Worm (Caenorhabditis elegans) whole organism, L2 larva: ENCODE measurements around the gene E04F6.8.

ENCODE experiments used
- C34F6.9 ChIP-seq: fragments of 150-350 bp; optimal IDR thresholded peaks from 2 replicates; lab custom pipeline; 2014; ENCODE audit warnings: missing biosample characterization, missing genetic modification characterization
- ama-1 ChIP-seq: fragments of 150-350 bp; optimal IDR thresholded peaks from 2 replicates; lab custom pipeline; 2018; ENCODE audit warnings: inconsistent platforms
- crh-2 ChIP-seq: sonication (generic microtip); optimal IDR thresholded peaks from 2 replicates; lab custom pipeline; 2017; ENCODE audit warnings: missing biosample characterization, missing genetic modification characterization
- lin-13 ChIP-seq: fragments of 150-350 bp; optimal IDR thresholded peaks from 2 replicates; lab custom pipeline; 2014; ENCODE audit warnings: missing biosample characterization, missing genetic modification reagents, missing genetic modification characterization
- nhr-11 ChIP-seq: fragments of 150-350 bp; optimal IDR thresholded peaks from 2 replicates; lab custom pipeline; 2014; ENCODE audit warnings: missing biosample characterization, missing genetic modification characterization
- nhr-12 ChIP-seq: fragments of 150-350 bp; optimal IDR thresholded peaks from 2 replicates; lab custom pipeline; 2014; ENCODE audit warnings: missing biosample characterization, missing genetic modification characterization
- unc-55 ChIP-seq: fragments of 150-350 bp; sonication (generic microtip); optimal IDR thresholded peaks from 3 replicates; lab custom pipeline; 2014; ENCODE audit warnings: missing biosample characterization, missing genetic modification reagents, missing genetic modification characterization
- unc-62 ChIP-seq: fragments of 150-350 bp; optimal IDR thresholded peaks from 2 replicates; lab custom pipeline; 2014; ENCODE audit warnings: missing biosample characterization, missing genetic modification reagents, missing genetic modification characterization
- ztf-11 ChIP-seq: sonication (generic microtip); optimal IDR thresholded peaks from 2 replicates; lab custom pipeline; 2017; ENCODE audit warnings: missing biosample characterization, missing genetic modification characterization

- no peak for TF ChIP-seq nhr-11 (tag; lab: Kevin White, UChicago)
- no peak for TF ChIP-seq ama-1 (lab: Kevin White, UChicago)
- no peak for TF ChIP-seq lin-13 (GFP tag; lab: Kevin White, UChicago)
- no peak for TF ChIP-seq crh-2 (tag; lab: Kevin White, UChicago)
- TF ChIP-seq unc-62 (GFP tag; lab: Kevin White, UChicago), result no peak
- no peak for TF ChIP-seq unc-55
- no peak for TF ChIP-seq ztf-11 (tag; lab: Kevin White, UChicago)
- TF ChIP-seq C34F6.9 (tag; lab: Kevin White, UChicago), result no peak
- no peak for TF ChIP-seq nhr-12 (tag; lab: Kevin White, UChicago)
Measured at ce11 chrII:7187110-7187509, 24.1 kb downstream of the E04F6.8 start, which contains the start of gene C27H5.6.
